Worm (Caenorhabditis elegans): ENCODE data around the gene immt-1.

DNA sequence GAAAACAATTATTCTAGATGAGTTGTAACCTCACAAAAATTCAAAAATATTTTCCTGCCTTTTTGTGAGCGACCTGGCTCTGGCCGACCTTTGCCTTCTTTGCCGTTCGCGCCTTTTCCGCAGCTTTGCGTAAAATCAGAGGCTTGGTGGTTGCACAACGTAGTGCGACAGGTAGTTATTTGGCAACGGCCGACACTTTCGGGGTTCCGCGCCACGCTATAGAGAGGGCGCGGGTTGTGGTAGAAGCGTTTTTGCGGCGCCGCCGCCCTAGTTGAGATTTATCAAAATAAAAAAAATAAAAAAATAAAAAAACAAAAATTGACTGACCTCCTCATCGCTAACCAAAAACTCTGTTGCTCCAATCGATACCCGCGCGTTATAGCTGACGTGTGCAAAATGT, 23.2 kb downstream of the immt-1 start:
- TF ChIP-seq lim-7 (GFP tag; IDR thresholded peaks at IDR 0.05) (no peak), ceh-20 (GFP tag; IDR thresholded peaks at IDR 0.05) (no peak), daf-12 (tag; optimal IDR thresholded peaks at IDR 0.05) (no peak), nhr-25 (tag; optimal IDR thresholded peaks at IDR 0.05; ENCODE audit: borderline replicate concordance, insufficient read depth) (no peak), nhr-10 (tag; optimal IDR thresholded peaks at IDR 0.05) (no peak), zag-1 (tag; optimal IDR thresholded peaks at IDR 0.05) (no peak)

All from whole organism, L4 larva.